Worm (Caenorhabditis elegans) whole organism, early embryonic: ENCODE data around the gene efl-3.

ENCODE experiments used
- B0310.2 ChIP-seq: sonication (generic microtip); optimal IDR thresholded peaks from 2 replicates; lab custom pipeline; 2016; ENCODE audit warnings: mild to moderate bottlenecking, missing genetic modification characterization, missing compliant biosample characterization
- F13C5.2 ChIP-seq: sonication (generic microtip); optimal IDR thresholded peaks from 2 replicates; lab custom pipeline; 2017; ENCODE audit warnings: mild to moderate bottlenecking, missing genetic modification characterization, inconsistent platforms, missing compliant biosample characterization
- aly-1 ChIP-seq: sonication (generic microtip); optimal IDR thresholded peaks from 2 replicates; lab custom pipeline; 2016; ENCODE audit warnings: missing genetic modification characterization, missing compliant biosample characterization
- ama-1 ChIP-seq: fragments of 150-350 bp; optimal IDR thresholded peaks from 2 replicates; lab custom pipeline; 2014
- ceh-13 ChIP-seq: fragments of 200-800 bp; sonication (Bioruptor generic); optimal IDR thresholded peaks from 2 replicates; lab custom pipeline; 2018; ENCODE audit warnings: mild to moderate bottlenecking, missing genetic modification characterization, missing compliant biosample characterization
- ceh-36 ChIP-seq: sonication (generic microtip); optimal IDR thresholded peaks from 2 replicates; lab custom pipeline; 2016; ENCODE audit warnings: missing genetic modification characterization, inconsistent platforms, missing compliant biosample characterization
- ets-7 ChIP-seq: sonication (generic microtip); optimal IDR thresholded peaks from 2 replicates; lab custom pipeline; 2016; ENCODE audit warnings: missing genotype, missing genetic modification characterization, missing compliant biosample characterization
- flt-1 ChIP-seq: fragments of 200-800 bp; sonication (Bioruptor generic); IDR thresholded peaks from 2 replicates; pipeline ENCODE4 v1.3.6; 2022; ENCODE audit warnings: missing genetic modification characterization, missing compliant biosample characterization
- hmbx-1 ChIP-seq: sonication (generic microtip); optimal IDR thresholded peaks from 2 replicates; lab custom pipeline; 2016; ENCODE audit warnings: mild to moderate bottlenecking, missing genetic modification characterization, missing compliant biosample characterization
- hmg-4 ChIP-seq: fragments of 200-800 bp; sonication (Bioruptor generic); optimal IDR thresholded peaks from 2 replicates; lab custom pipeline; 2018; ENCODE audit warnings: mild to moderate bottlenecking, missing genetic modification characterization, missing compliant biosample characterization
- hnd-1 ChIP-seq: sonication (generic microtip); optimal IDR thresholded peaks from 2 replicates; lab custom pipeline; 2016; ENCODE audit warnings: missing genetic modification characterization, missing compliant biosample characterization
- pes-1 ChIP-seq: fragments of 200-800 bp; sonication (Bioruptor generic); IDR thresholded peaks from 2 replicates; pipeline ENCODE4 v1.3.6; 2022; ENCODE audit warnings: missing genetic modification reagents, missing genetic modification characterization, missing compliant biosample characterization
- scrt-1 ChIP-seq: fragments of 200-800 bp; sonication (Bioruptor generic); IDR thresholded peaks from 2 replicates; pipeline ENCODE4 v1.3.6; 2022; ENCODE audit warnings: missing genetic modification characterization, missing compliant biosample characterization
- sea-1 ChIP-seq: fragments of 200-800 bp; sonication (Bioruptor generic); conservative IDR thresholded peaks from 2 replicates; pipeline ENCODE4 v1.3.6; 2022; ENCODE audit warnings: missing genetic modification characterization, missing compliant biosample characterization
- tbx-11 ChIP-seq: fragments of 200-800 bp; sonication (Bioruptor generic); IDR thresholded peaks from 2 replicates; pipeline ENCODE4 v1.3.6; 2022; ENCODE audit warnings: missing genetic modification characterization, missing compliant biosample characterization
- tbx-37 ChIP-seq: fragments of 200-800 bp; sonication (Bioruptor generic); conservative IDR thresholded peaks from 2 replicates; pipeline ENCODE4 v1.3.6; 2022; ENCODE audit warnings: missing genetic modification reagents, missing genetic modification characterization, missing compliant biosample characterization
- tra-4 ChIP-seq: sonication (generic microtip); optimal IDR thresholded peaks from 2 replicates; lab custom pipeline; 2017; ENCODE audit warnings: missing genetic modification characterization, missing compliant biosample characterization

The efl-3 gene

ce11 chrII:8441519-8441918 lies 29.0 kb downstream of the efl-3 start:
- TF ChIP-seq aly-1 = no peak

ce11 chrII:8442176-8442575 lies 29.7 kb downstream of the efl-3 start:
- TF ChIP-seq tbx-11 (GFP tag; lab: Robert Waterston, UW) (peak; percentile 19; the same call in 1 of the 2 replicates), scrt-1 (GFP tag; lab: Robert Waterston, UW) (no peak), sea-1 (GFP tag; lab: Robert Waterston, UW) (no peak), F13C5.2 (peak; percentile 59), hmbx-1 (tag; lab: Kevin White, UChicago) (no peak), hnd-1 (tag; lab: Kevin White, UChicago) (no peak), hmg-4 (GFP tag; lab: Kevin White, UChicago) (peak; percentile 39)

- TF ChIP-seq flt-1 (GFP tag; lab: Robert Waterston, UW) (no peak), hnd-1 (tag; lab: Kevin White, UChicago) (no peak), sea-1 (GFP tag; lab: Robert Waterston, UW) (no peak), tbx-11 (GFP tag; lab: Robert Waterston, UW) (no peak), hmg-4 (GFP tag; lab: Kevin White, UChicago) (no peak), aly-1 (no peak), ceh-13 (GFP tag; lab: Kevin White, UChicago) (no peak), ceh-36 (tag; lab: Kevin White, UChicago) (no peak), scrt-1 (GFP tag; lab: Robert Waterston, UW) (no peak), pes-1 (GFP tag; lab: Robert Waterston, UW) (no peak), ama-1 (lab: Kevin White, UChicago) (no peak), hmbx-1 (tag; lab: Kevin White, UChicago) (no peak), ets-7 (tag; lab: Kevin White, UChicago) (no peak), F13C5.2 (no peak), tra-4 (tag; lab: Kevin White, UChicago) (no peak), B0310.2 (tag; lab: Kevin White, UChicago) (no peak), tbx-37 (GFP tag; lab: Robert Waterston, UW) (no peak)
These were observed 30.3 kb downstream of the efl-3 start, which contains the start of gene eif-3.G for ce11 chrII:8442717-8443223. Gene eif-3.G, plus strand, starts transcription at chrII:8442767.

DNA sequence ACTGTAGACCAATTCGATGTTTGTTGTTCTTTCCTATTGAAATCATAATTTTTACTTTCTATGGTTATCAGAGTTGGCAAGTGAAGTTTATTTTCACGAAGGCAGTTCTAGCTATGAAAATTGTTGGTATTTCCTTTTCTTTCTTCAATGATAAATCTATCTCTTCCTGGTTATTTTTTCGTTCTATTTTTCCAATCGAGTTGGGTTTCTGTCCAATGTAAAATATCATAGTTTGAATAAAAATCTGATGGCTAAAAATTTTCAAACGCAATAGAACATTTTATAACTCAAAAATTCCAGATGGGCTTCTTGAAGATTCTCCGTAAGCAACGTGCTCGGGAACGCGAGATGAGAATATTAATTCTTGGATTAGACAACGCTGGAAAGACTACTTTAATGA lies 31.5 kb downstream of the efl-3 start, which contains the start of gene evl-20:
TSS of gene evl-20 (plus strand) at position 301 of the 400 bp plus-strand sequence.
- no peak for TF ChIP-seq aly-1
- no peak for TF ChIP-seq hnd-1 (tag; lab: Kevin White, UChicago)
- no peak for TF ChIP-seq ceh-36 (tag; lab: Kevin White, UChicago)
- no peak for TF ChIP-seq F13C5.2
- TF ChIP-seq flt-1 (GFP tag; lab: Robert Waterston, UW) = no peak
- TF ChIP-seq hmbx-1 (tag; lab: Kevin White, UChicago) = no peak
- TF ChIP-seq ceh-13 (GFP tag; lab: Kevin White, UChicago) = no peak
- TF ChIP-seq tbx-37 (GFP tag; lab: Robert Waterston, UW) = no peak
- TF ChIP-seq B0310.2 (tag; lab: Kevin White, UChicago) = no peak
- no peak for TF ChIP-seq pes-1 (GFP tag; lab: Robert Waterston, UW)
- TF ChIP-seq tra-4 (tag; lab: Kevin White, UChicago) = no peak
- no peak for TF ChIP-seq sea-1 (GFP tag; lab: Robert Waterston, UW)
- no peak for TF ChIP-seq ets-7 (tag; lab: Kevin White, UChicago)
- no peak for TF ChIP-seq tbx-11 (GFP tag; lab: Robert Waterston, UW)

ce11 chrII:8446731-8447130 lies 34.3 kb downstream of the efl-3 start, which contains the start of gene cut-3:
Gene cut-3, minus strand, starts transcription at chrII:8446831.
- TF ChIP-seq pes-1 (GFP tag; lab: Robert Waterston, UW) (no peak), hnd-1 (tag; lab: Kevin White, UChicago) (no peak), tra-4 (tag; lab: Kevin White, UChicago) (no peak)

- TF ChIP-seq ets-7 (tag; lab: Kevin White, UChicago) (no peak), hnd-1 (tag; lab: Kevin White, UChicago) (no peak), tbx-11 (GFP tag; lab: Robert Waterston, UW) (no peak), flt-1 (GFP tag; lab: Robert Waterston, UW) (no peak), tbx-37 (GFP tag; lab: Robert Waterston, UW) (no peak), hmbx-1 (tag; lab: Kevin White, UChicago) (no peak), pes-1 (GFP tag; lab: Robert Waterston, UW) (no peak), hmg-4 (GFP tag; lab: Kevin White, UChicago) (no peak), sea-1 (GFP tag; lab: Robert Waterston, UW) (no peak)
These were observed 37.2 kb downstream of the efl-3 start, which contains the start of gene F22B5.4 for ce11 chrII:8449660-8450118. Gene F22B5.4, plus strand, starts transcription at chrII:8449710.

DNA sequence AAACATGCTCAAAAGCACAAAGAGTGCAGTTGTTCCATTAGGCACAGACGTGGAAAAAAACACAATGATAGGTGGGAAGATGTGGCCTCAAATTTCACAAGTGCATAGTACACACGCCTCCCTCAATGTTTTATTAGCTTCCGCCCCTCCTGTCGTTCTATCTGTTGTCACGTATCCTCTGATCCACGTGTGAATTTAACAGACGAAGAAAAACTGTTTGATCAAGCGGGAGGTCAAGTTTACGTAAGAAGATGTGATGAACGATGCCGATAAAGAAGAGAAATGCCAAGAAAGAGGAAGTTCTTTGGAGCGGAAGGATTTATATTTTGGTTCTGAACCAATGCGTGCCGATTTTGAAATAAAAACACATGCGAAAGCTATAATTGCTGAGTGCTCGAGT lies 38.3 kb downstream of the efl-3 start:
- no peak for TF ChIP-seq ama-1 (lab: Kevin White, UChicago)
- no peak for TF ChIP-seq B0310.2 (tag; lab: Kevin White, UChicago)
- no peak for TF ChIP-seq flt-1 (GFP tag; lab: Robert Waterston, UW)
- no peak for TF ChIP-seq hmbx-1 (tag; lab: Kevin White, UChicago)
- TF ChIP-seq hmg-4 (GFP tag; lab: Kevin White, UChicago) = no peak
- no peak for TF ChIP-seq F13C5.2
- TF ChIP-seq pes-1 (GFP tag; lab: Robert Waterston, UW) = no peak
- no peak for TF ChIP-seq tbx-11 (GFP tag; lab: Robert Waterston, UW)

DNA sequence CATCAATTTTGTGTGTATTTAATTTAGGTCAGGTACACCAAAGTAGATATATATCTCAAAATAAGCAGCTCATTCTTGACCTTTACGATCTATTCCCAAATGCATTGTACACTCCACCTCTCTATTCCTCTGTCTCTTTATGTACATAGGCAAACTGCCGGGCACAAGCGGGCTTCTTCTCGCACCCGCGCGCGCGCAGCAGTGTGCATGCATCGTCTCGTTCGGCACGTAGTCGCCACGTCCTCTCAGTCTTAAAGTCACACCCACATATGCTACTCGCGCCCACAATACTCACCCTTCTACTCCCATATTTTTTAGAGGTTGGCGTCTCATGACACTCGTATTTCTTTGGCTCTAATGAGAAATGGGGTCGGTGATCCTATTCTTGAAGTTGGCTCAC lies 39.0 kb downstream of the efl-3 start:
- TF ChIP-seq tbx-37 (GFP tag; lab: Robert Waterston, UW) = no peak
- TF ChIP-seq flt-1 (GFP tag; lab: Robert Waterston, UW) = no peak
- TF ChIP-seq hnd-1 (tag; lab: Kevin White, UChicago) = no peak
- no peak for TF ChIP-seq tbx-11 (GFP tag; lab: Robert Waterston, UW)
- no peak for TF ChIP-seq scrt-1 (GFP tag; lab: Robert Waterston, UW)
- TF ChIP-seq tra-4 (tag; lab: Kevin White, UChicago) = no peak
- no peak for TF ChIP-seq ceh-13 (GFP tag; lab: Kevin White, UChicago)
- no peak for TF ChIP-seq pes-1 (GFP tag; lab: Robert Waterston, UW)
- no peak for TF ChIP-seq hmbx-1 (tag; lab: Kevin White, UChicago)
- TF ChIP-seq hmg-4 (GFP tag; lab: Kevin White, UChicago) = no peak
- TF ChIP-seq ceh-36 (tag; lab: Kevin White, UChicago) = no peak
- TF ChIP-seq B0310.2 (tag; lab: Kevin White, UChicago) = no peak
- TF ChIP-seq aly-1 = no peak
- TF ChIP-seq sea-1 (GFP tag; lab: Robert Waterston, UW) = no peak
- no peak for TF ChIP-seq F13C5.2
- TF ChIP-seq ets-7 (tag; lab: Kevin White, UChicago) = no peak
- TF ChIP-seq ama-1 (lab: Kevin White, UChicago) = no peak
